Fruit fly (Drosophila melanogaster) whole organism, embryonic: ENCODE measurements around the gene p24-1.
A peak's percentile ranks its signal among the peaks of the same experiment; 100 is the strongest.

Experiments used
- CG10147 ChIP-seq: fragments of 200-800 bp; sonication (Bioruptor generic); optimal IDR thresholded peaks from 2 replicates; lab custom pipeline; 2019; ENCODE audit warnings: missing biosample characterization, mild to moderate bottlenecking, missing genetic modification characterization, moderate library complexity
- CG10543 ChIP-seq: fragments of 200-800 bp; sonication (Bioruptor generic); optimal IDR thresholded peaks from 3 replicates; lab custom pipeline; 2017; ENCODE audit warnings: missing biosample characterization, mild to moderate bottlenecking, missing genetic modification characterization, moderate library complexity
- CG10565 ChIP-seq: fragments of 200-800 bp; sonication (Bioruptor generic); optimal IDR thresholded peaks from 3 replicates; lab custom pipeline; 2016; ENCODE audit warnings: missing biosample characterization, mild to moderate bottlenecking, missing genetic modification characterization
- CG11456 ChIP-seq: fragments of 200-800 bp; sonication (Bioruptor generic); IDR thresholded peaks from 3 replicates; pipeline ENCODE4 v1.3.6; 2022; ENCODE audit warnings: missing biosample characterization, missing genetic modification characterization
- CG13123 ChIP-seq: fragments of 200-800 bp; sonication (Bioruptor generic); optimal IDR thresholded peaks from 2 replicates; lab custom pipeline; 2016; ENCODE audit warnings: missing biosample characterization, missing genetic modification characterization
- CG14667 ChIP-seq: fragments of 200-800 bp; sonication (Bioruptor generic); IDR thresholded peaks from 2 replicates; pipeline ENCODE4 v1.3.6; 2022; ENCODE audit warnings: missing biosample characterization, missing genetic modification characterization
- CG1603 ChIP-seq: fragments of 200-800 bp; sonication (Bioruptor generic); optimal IDR thresholded peaks from 2 replicates; lab custom pipeline; 2019; ENCODE audit warnings: missing biosample characterization, mild to moderate bottlenecking, missing genetic modification characterization, moderate library complexity
- CG16779 ChIP-seq: fragments of 200-800 bp; sonication (Bioruptor generic); IDR thresholded peaks from 2 replicates; pipeline ENCODE4 v1.3.6; 2022; ENCODE audit warnings: missing biosample characterization, missing genetic modification characterization
- CG17361 ChIP-seq: fragments of 200-800 bp; sonication (Bioruptor generic); IDR thresholded peaks from 3 replicates; pipeline ENCODE4 v1.3.6; 2022; ENCODE audit warnings: missing biosample characterization, missing genetic modification characterization
- CG17802 ChIP-seq: fragments of 200-800 bp; sonication (Bioruptor generic); optimal IDR thresholded peaks from 2 replicates; lab custom pipeline; 2018; ENCODE audit warnings: missing biosample characterization, mild to moderate bottlenecking, missing genetic modification characterization, moderate library complexity
- CG2116 ChIP-seq: fragments of 200-800 bp; sonication (Bioruptor generic); optimal IDR thresholded peaks from 3 replicates; lab custom pipeline; 2018; ENCODE audit warnings: missing biosample characterization, mild to moderate bottlenecking, missing genetic modification characterization
- CG30403 ChIP-seq: fragments of 200-800 bp; sonication (Bioruptor generic); optimal IDR thresholded peaks from 3 replicates; lab custom pipeline; 2016; ENCODE audit warnings: missing biosample characterization, missing genetic modification characterization
- CG32767 ChIP-seq: fragments of 200-800 bp; sonication (Bioruptor generic); IDR thresholded peaks from 2 replicates; pipeline ENCODE4 v1.3.6; 2022; ENCODE audit warnings: missing biosample characterization, missing genetic modification characterization
- CG33557 ChIP-seq: fragments of 200-800 bp; sonication (Bioruptor generic); optimal IDR thresholded peaks from 2 replicates; lab custom pipeline; 2019; ENCODE audit warnings: missing biosample characterization, mild to moderate bottlenecking, missing genetic modification characterization, moderate library complexity
- CG34422 ChIP-seq: fragments of 200-800 bp; sonication (Bioruptor generic); IDR thresholded peaks from 3 replicates; pipeline ENCODE4 v1.3.6; 2022; ENCODE audit warnings: missing biosample characterization, missing genetic modification characterization
- CG8944 ChIP-seq: fragments of 200-800 bp; sonication (Bioruptor generic); optimal IDR thresholded peaks from 3 replicates; lab custom pipeline; 2016; ENCODE audit warnings: missing biosample characterization, missing genetic modification characterization
- CG9876 ChIP-seq: fragments of 200-800 bp; sonication (Bioruptor generic); optimal IDR thresholded peaks from 2 replicates; lab custom pipeline; 2016; ENCODE audit warnings: missing biosample characterization, missing genetic modification characterization
- CkIIα-i1 ChIP-seq: fragments of 200-800 bp; sonication (Bioruptor generic); IDR thresholded peaks from 2 replicates; pipeline ENCODE4 v1.3.6; 2022; ENCODE audit warnings: missing biosample characterization, missing genetic modification characterization
- D19B ChIP-seq: fragments of 200-800 bp; sonication (Bioruptor generic); optimal IDR thresholded peaks from 2 replicates; lab custom pipeline; 2017; ENCODE audit warnings: missing biosample characterization, mild to moderate bottlenecking, missing genetic modification characterization
- Dip2 ChIP-seq: fragments of 200-800 bp; sonication (Bioruptor generic); IDR thresholded peaks from 2 replicates; pipeline ENCODE4 v1.3.6; 2022; ENCODE audit warnings: missing biosample characterization, missing genetic modification characterization
- Drgx ChIP-seq: fragments of 200-800 bp; sonication (Bioruptor generic); IDR thresholded peaks from 2 replicates; pipeline ENCODE4 v1.3.6; 2022; ENCODE audit warnings: missing biosample characterization, missing genetic modification characterization
- Ets97D ChIP-seq: fragments of 200-800 bp; sonication (Bioruptor generic); optimal IDR thresholded peaks from 3 replicates; lab custom pipeline; 2016; ENCODE audit warnings: missing biosample characterization, missing genetic modification characterization
- Myb ChIP-seq: fragments of 200-800 bp; sonication (Bioruptor generic); optimal IDR thresholded peaks from 2 replicates; lab custom pipeline; 2016; ENCODE audit warnings: missing biosample characterization, missing genetic modification characterization
- Nf-YC ChIP-seq: fragments of 200-800 bp; optimal IDR thresholded peaks from 3 replicates; lab custom pipeline; 2019; ENCODE audit warnings: missing biosample characterization, mild to moderate bottlenecking, missing genetic modification characterization, moderate library complexity
- Oli ChIP-seq: fragments of 200-800 bp; sonication (Bioruptor generic); optimal IDR thresholded peaks from 2 replicates; lab custom pipeline; 2018; ENCODE audit warnings: missing biosample characterization, mild to moderate bottlenecking, missing genetic modification characterization, moderate library complexity
- Sox102F ChIP-seq: fragments of 200-800 bp; sonication (Bioruptor generic); optimal IDR thresholded peaks from 2 replicates; lab custom pipeline; 2018; ENCODE audit warnings: missing biosample characterization, mild to moderate bottlenecking, missing genetic modification characterization, moderate library complexity
- amos ChIP-seq: fragments of 200-800 bp; sonication (Bioruptor generic); IDR thresholded peaks from 2 replicates; pipeline ENCODE4 v1.3.6; 2022; ENCODE audit warnings: missing biosample characterization, missing genetic modification characterization; ENCODE audit not compliant: partially characterized antibody
- cad ChIP-seq: fragments of >200 bp; optimal IDR thresholded peaks from 2 replicates; lab custom pipeline; 2017; ENCODE audit warnings: missing biosample characterization, missing genetic modification characterization
- chif ChIP-seq, 2 experiments: fragments of 200-800 bp; sonication (Bioruptor generic); optimal IDR thresholded peaks; 3 replicates each; lab custom pipeline; 2016; ENCODE audit warnings: missing biosample characterization in 2 of 2, missing genetic modification characterization in 2 of 2
- chm ChIP-seq: fragments of 200-800 bp; sonication (Bioruptor generic); IDR thresholded peaks from 2 replicates; pipeline ENCODE4 v1.3.6; 2022; ENCODE audit warnings: missing biosample characterization, missing genetic modification characterization
- ci ChIP-seq: fragments of 200-800 bp; sonication (Bioruptor generic); IDR thresholded peaks from 3 replicates; pipeline ENCODE4 v1.3.6; 2022; ENCODE audit warnings: missing biosample characterization, missing genetic modification characterization
- crp ChIP-seq, 2 experiments: fragments of 200-800 bp; sonication (Bioruptor generic); optimal IDR thresholded peaks; 2 replicates in 1 of 2; 3 replicates in 1 of 2; lab custom pipeline; 2017; ENCODE audit warnings: missing biosample characterization in 2 of 2, missing genetic modification characterization in 2 of 2, mild to moderate bottlenecking in 1 of 2, moderate library complexity in 1 of 2
- emc ChIP-seq: fragments of 200-800 bp; sonication (Bioruptor generic); optimal IDR thresholded peaks from 2 replicates; lab custom pipeline; 2016; ENCODE audit warnings: missing biosample characterization, missing genetic modification characterization
- eve ChIP-seq, 2 experiments: fragments of >200 bp; optimal IDR thresholded peaks; 2 replicates each; lab custom pipeline; 2017; ENCODE audit warnings: missing biosample characterization in 2 of 2, missing genetic modification characterization in 2 of 2
- exex ChIP-seq: fragments of 200-800 bp; sonication (Bioruptor generic); optimal IDR thresholded peaks from 4 replicates; lab custom pipeline; 2018; ENCODE audit warnings: missing biosample characterization, mild to moderate bottlenecking, missing genetic modification characterization, moderate library complexity
- fd102C ChIP-seq: fragments of 200-800 bp; sonication (Bioruptor generic); optimal IDR thresholded peaks from 2 replicates; lab custom pipeline; 2018; ENCODE audit warnings: missing biosample characterization, mild to moderate bottlenecking, missing genetic modification characterization, moderate library complexity
- gce ChIP-seq: fragments of 200-800 bp; sonication (Bioruptor generic); IDR thresholded peaks from 3 replicates; pipeline ENCODE4 v1.3.6; 2022; ENCODE audit warnings: missing biosample characterization, missing genetic modification characterization
- gsb ChIP-seq: fragments of 200-800 bp; sonication (Bioruptor generic); IDR thresholded peaks from 2 replicates; pipeline ENCODE4 v1.3.6; 2022; ENCODE audit warnings: missing biosample characterization, missing genetic modification characterization
- h ChIP-seq: fragments of >200 bp; optimal IDR thresholded peaks from 2 replicates; lab custom pipeline; 2017
- ham ChIP-seq: fragments of 200-800 bp; sonication (Bioruptor generic); IDR thresholded peaks from 2 replicates; pipeline ENCODE4 v1.3.6; 2022; ENCODE audit warnings: missing biosample characterization, missing genetic modification characterization
- hb ChIP-seq: fragments of 200-800 bp; sonication (Bioruptor generic); IDR thresholded peaks from 3 replicates; pipeline ENCODE4 v1.3.6; 2022; ENCODE audit warnings: missing biosample characterization, missing genetic modification characterization; ENCODE audit not compliant: partially characterized antibody
- jigr1 ChIP-seq: fragments of 200-800 bp; sonication (Bioruptor generic); IDR thresholded peaks from 3 replicates; pipeline ENCODE4 v1.3.6; 2022; ENCODE audit warnings: missing biosample characterization, missing genetic modification characterization
- knrl ChIP-seq: fragments of 200-800 bp; sonication (Bioruptor generic); IDR thresholded peaks from 3 replicates; pipeline ENCODE4 v1.3.6; 2022; ENCODE audit warnings: missing biosample characterization, missing genetic modification characterization; ENCODE audit not compliant: partially characterized antibody
- maf-S ChIP-seq: fragments of 200-800 bp; sonication (Bioruptor generic); optimal IDR thresholded peaks from 2 replicates; lab custom pipeline; 2016; ENCODE audit warnings: missing biosample characterization, missing genetic modification characterization
- pfk ChIP-seq: fragments of 200-800 bp; sonication (Bioruptor generic); optimal IDR thresholded peaks from 2 replicates; lab custom pipeline; 2018; ENCODE audit warnings: missing biosample characterization, mild to moderate bottlenecking, missing genetic modification characterization, moderate library complexity
- pita ChIP-seq: fragments of 200-800 bp; sonication (Bioruptor generic); optimal IDR thresholded peaks from 2 replicates; lab custom pipeline; 2017; ENCODE audit warnings: missing biosample characterization, mild to moderate bottlenecking, missing genetic modification characterization
- pnt ChIP-seq: fragments of 200-800 bp; sonication (Bioruptor generic); optimal IDR thresholded peaks from 3 replicates; lab custom pipeline; 2016; ENCODE audit warnings: missing biosample characterization, missing genetic modification characterization
- psq ChIP-seq: fragments of 200-800 bp; sonication (Bioruptor generic); optimal IDR thresholded peaks from 2 replicates; lab custom pipeline; 2017; ENCODE audit warnings: missing biosample characterization, missing genetic modification characterization
- scrt ChIP-seq: fragments of 200-800 bp; sonication (Bioruptor generic); optimal IDR thresholded peaks from 2 replicates; lab custom pipeline; 2018; ENCODE audit warnings: missing biosample characterization, mild to moderate bottlenecking, missing genetic modification characterization, moderate library complexity
- seq ChIP-seq: fragments of 200-800 bp; sonication (Bioruptor generic); IDR thresholded peaks from 2 replicates; pipeline ENCODE4 v1.3.6; 2022; ENCODE audit warnings: missing biosample characterization, missing genetic modification characterization
- slp2 ChIP-seq: fragments of 200-800 bp; sonication (Bioruptor generic); optimal IDR thresholded peaks from 2 replicates; lab custom pipeline; 2016; ENCODE audit warnings: missing biosample characterization, missing genetic modification characterization
- tio ChIP-seq: fragments of 200-800 bp; sonication (Bioruptor generic); optimal IDR thresholded peaks from 2 replicates; lab custom pipeline; 2017; ENCODE audit warnings: missing biosample characterization, missing genetic modification characterization, inconsistent platforms

Gene p24-1

dm6 chrX:11852310-11852709, at the start of gene p24-1 (continued):
- TF ChIP-seq seq (GFP tag; lab: Robert Waterston, UW) (no peak), Sox102F (GFP tag; lab: Kevin White, UChicago) (no peak), Drgx (GFP tag; lab: Robert Waterston, UW) (no peak), CG34422 (GFP tag; lab: Robert Waterston, UW) (peak; percentile 62; the same call in 2 of the 3 replicates), CG17361 (GFP tag; lab: Robert Waterston, UW) (0 out of 3 replicates have a peak, but pooled peaks have one; percentile 13), CG10543 (GFP tag; lab: Kevin White, UChicago) (peak; percentile 60), emc (GFP tag; lab: Kevin White, UChicago) (no peak), CG17802 (tag; lab: Kevin White, UChicago) (peak; percentile 27), CG8944 (GFP tag; lab: Kevin White, UChicago) (peak; percentile 28), psq (GFP tag; lab: Kevin White, UChicago) (no peak), CG11456 (GFP tag; lab: Robert Waterston, UW) (peak; percentile 60; the same call in 2 of the 3 replicates), exex (tag; lab: Kevin White, UChicago) (peak; percentile 1), pita (GFP tag; lab: Kevin White, UChicago) (no peak), cad (no peak), CG13123 (GFP tag; lab: Kevin White, UChicago) (no peak), CkIIα-i1 (no peak), fd102C (GFP tag; lab: Kevin White, UChicago) (no peak), amos (GFP tag; lab: Robert Waterston, UW) (peak; percentile 94), CG9876 (GFP tag; lab: Kevin White, UChicago) (peak; percentile 11), CG33557 (peak; percentile 7), chif (GFP tag; optimal IDR thresholded peaks at IDR 0.05; lab: Kevin White, UChicago) (peak in 1 of 2 experiments; percentile 31), CG32767 (GFP tag; lab: Robert Waterston, UW) (no peak), Nf-YC (tag; lab: Kevin White, UChicago) (peak; percentile 56), maf-S (GFP tag; lab: Kevin White, UChicago) (peak; percentile 35), tio (GFP tag; lab: Kevin White, UChicago) (no peak), CG30403 (peak; percentile 42), ham (GFP tag; lab: Robert Waterston, UW) (no peak), chm (GFP tag; lab: Robert Waterston, UW) (0 out of 2 replicates have a peak, but pooled peaks have one; percentile 44), pnt (GFP tag; lab: Kevin White, UChicago) (peak; percentile 8), pfk (GFP tag; lab: Kevin White, UChicago) (peak; percentile 18), jigr1 (GFP tag; lab: Robert Waterston, UW) (no peak), gce (no peak), scrt (no peak), CG2116 (GFP tag; lab: Kevin White, UChicago) (peak; percentile 90), knrl (GFP tag; lab: Robert Waterston, UW) (peak; percentile 85), eve (GFP tag; optimal IDR thresholded peaks at IDR 0.05; lab: Kevin White, UChicago) (no peak), slp2 (no peak), Dip2 (GFP tag; lab: Robert Waterston, UW) (no peak), crp (GFP tag; optimal IDR thresholded peaks at IDR 0.05; lab: Kevin White, UChicago) (peak in 1 of 2 experiments; percentile 45), D19B (no peak), Oli (tag; lab: Kevin White, UChicago) (no peak), CG14667 (GFP tag; lab: Robert Waterston, UW) (no peak), hb (peak; percentile 75), gsb (no peak), CG16779 (GFP tag; lab: Robert Waterston, UW) (peak; percentile 69), Myb (GFP tag; lab: Kevin White, UChicago) (peak; percentile 55), ci (GFP tag; lab: Robert Waterston, UW) (peak; percentile 20; the same call in 1 of the 3 replicates), CG10565 (no peak), Ets97D (peak; percentile 89), CG10147 (GFP tag; lab: Kevin White, UChicago) (peak; percentile 1), h (no peak), CG1603 (peak; percentile 79)
